Worm (Caenorhabditis elegans) whole organism, young adult: Measurements from ENCODE around the gene EEED8.2.

Experiments
- B0336.3 ChIP-seq: fragments of 200-800 bp; sonication (Bioruptor generic); IDR thresholded peaks from 2 replicates; pipeline ENCODE4 v1.3.6; 2022; ENCODE audit warnings: missing genetic modification characterization, missing compliant biosample characterization
- F10E7.11 ChIP-seq: sonication (generic microtip); optimal IDR thresholded peaks from 2 replicates; lab custom pipeline; 2017; ENCODE audit warnings: mild to moderate bottlenecking, missing genetic modification characterization, moderate library complexity, missing compliant biosample characterization
- F33H1.4 ChIP-seq: fragments of 200-800 bp; sonication (Bioruptor generic); IDR thresholded peaks from 2 replicates; pipeline ENCODE4 v1.3.6; 2022; ENCODE audit warnings: missing genetic modification reagents, missing genetic modification characterization, missing compliant biosample characterization
- F49E8.2 ChIP-seq: sonication (generic microtip); optimal IDR thresholded peaks from 3 replicates; lab custom pipeline; 2017; ENCODE audit warnings: missing genetic modification characterization, mild to moderate bottlenecking, missing compliant biosample characterization, antibody characterized with exemption, moderate library complexity; ENCODE audit not compliant: insufficient read depth
- F57A8.1 ChIP-seq: fragments of 200-800 bp; sonication (Bioruptor generic); optimal IDR thresholded peaks from 2 replicates; lab custom pipeline; 2018; ENCODE audit warnings: mild to moderate bottlenecking, missing genetic modification characterization, moderate library complexity, missing compliant biosample characterization
- Y53G8AR.9 ChIP-seq: fragments of 200-800 bp; sonication (Bioruptor generic); conservative IDR thresholded peaks from 2 replicates; pipeline ENCODE4 v1.3.6; 2022; ENCODE audit warnings: missing genetic modification reagents, missing genetic modification characterization, missing compliant biosample characterization
- Y95B8A.8 ChIP-seq: fragments of 200-800 bp; sonication (Bioruptor generic); IDR thresholded peaks from 2 replicates; pipeline ENCODE4 v1.3.6; 2022; ENCODE audit warnings: missing genetic modification reagents, missing genetic modification characterization, missing compliant biosample characterization
- ZK185.1 ChIP-seq: sonication (generic microtip); optimal IDR thresholded peaks from 2 replicates; lab custom pipeline; 2016; ENCODE audit warnings: mild to moderate bottlenecking, missing genetic modification characterization, missing compliant biosample characterization; ENCODE audit not compliant: poor library complexity, severe bottlenecking
- athp-1 ChIP-seq: sonication (generic microtip); optimal IDR thresholded peaks from 2 replicates; lab custom pipeline; 2017; ENCODE audit warnings: mild to moderate bottlenecking, missing genetic modification characterization, missing compliant biosample characterization
- attf-6 ChIP-seq: fragments of 200-800 bp; sonication (Bioruptor generic); IDR thresholded peaks from 2 replicates; pipeline ENCODE4 v1.3.6; 2022; ENCODE audit warnings: missing genetic modification reagents, missing genetic modification characterization, missing compliant biosample characterization
- ceh-100 ChIP-seq: fragments of 200-800 bp; sonication (Bioruptor generic); IDR thresholded peaks from 2 replicates; pipeline ENCODE4 v1.3.6; 2022; ENCODE audit warnings: missing genetic modification reagents, missing genetic modification characterization, missing compliant biosample characterization
- ceh-27 ChIP-seq: fragments of 200-800 bp; sonication (Bioruptor generic); optimal IDR thresholded peaks from 2 replicates; lab custom pipeline; 2018; ENCODE audit warnings: mild to moderate bottlenecking, missing genetic modification characterization, moderate library complexity, missing compliant biosample characterization
- ceh-79 ChIP-seq: sonication (generic microtip); optimal IDR thresholded peaks from 2 replicates; lab custom pipeline; 2017; ENCODE audit warnings: mild to moderate bottlenecking, missing genetic modification characterization, missing compliant biosample characterization
- die-1 ChIP-seq: sonication (generic microtip); optimal IDR thresholded peaks from 2 replicates; lab custom pipeline; 2016; ENCODE audit warnings: missing genotype, mild to moderate bottlenecking, missing genetic modification characterization, missing compliant biosample characterization
- dpff-1 ChIP-seq: sonication (generic microtip); optimal IDR thresholded peaks from 2 replicates; lab custom pipeline; 2017; ENCODE audit warnings: mild to moderate bottlenecking, missing genetic modification characterization, missing compliant biosample characterization
- efl-1 ChIP-seq: fragments of 150-350 bp; optimal IDR thresholded peaks from 2 replicates; lab custom pipeline; 2014; ENCODE audit warnings: missing biosample characterization, missing genetic modification reagents, missing genetic modification characterization
- egrh-3 ChIP-seq: fragments of 200-800 bp; sonication (Bioruptor generic); IDR thresholded peaks from 2 replicates; pipeline ENCODE4 v1.3.6; 2022; ENCODE audit warnings: missing genetic modification reagents, missing genetic modification characterization, missing compliant biosample characterization
- ets-4 ChIP-seq: fragments of 200-800 bp; sonication (Bioruptor generic); optimal IDR thresholded peaks from 2 replicates; lab custom pipeline; 2018; ENCODE audit warnings: mild to moderate bottlenecking, missing genetic modification characterization, missing compliant biosample characterization
- fkh-3 ChIP-seq: sonication (generic microtip); optimal IDR thresholded peaks from 2 replicates; lab custom pipeline; 2016; ENCODE audit warnings: mild to moderate bottlenecking, missing genetic modification characterization, missing compliant biosample characterization
- him-1 ChIP-seq: sonication (generic microtip); optimal IDR thresholded peaks from 2 replicates; lab custom pipeline; 2016; ENCODE audit warnings: missing genotype, missing genetic modification reagents, missing genetic modification characterization, missing compliant biosample characterization
- hsf-1 ChIP-seq: fragments of 200-800 bp; sonication (Bioruptor generic); IDR thresholded peaks from 2 replicates; pipeline ENCODE4 v1.3.6; 2022; ENCODE audit warnings: missing genetic modification reagents, missing genetic modification characterization, missing compliant biosample characterization
- lag-1 ChIP-seq: fragments of 200-800 bp; sonication (Bioruptor generic); IDR thresholded peaks from 2 replicates; pipeline ENCODE4 v1.3.6; 2022; ENCODE audit warnings: missing genetic modification reagents, missing genetic modification characterization, missing compliant biosample characterization
- let-607 ChIP-seq, 2 experiments: fragments of 200-800 bp in 1 of 2; sonication (Bioruptor generic) in 1 of 2; sonication (generic microtip) in 1 of 2; optimal IDR thresholded peaks; 2 replicates each; lab custom pipeline; 2016 to 2018; ENCODE audit warnings: mild to moderate bottlenecking in 2 of 2, missing compliant biosample characterization in 2 of 2, missing genetic modification characterization in 2 of 2, moderate library complexity in 2 of 2, missing genotype in 1 of 2
- lin-35 ChIP-seq, 3 experiments: fragments of 150-350 bp in 2 of 3; sonication (generic microtip) in 1 of 3; optimal IDR thresholded peaks; 2 replicates each; lab custom pipeline; 2014 to 2018; ENCODE audit warnings: missing biosample characterization in 3 of 3, missing genetic modification characterization in 3 of 3, missing genetic modification reagents in 3 of 3
- lin-54 ChIP-seq: fragments of 200-800 bp; sonication (Bioruptor generic); optimal IDR thresholded peaks from 2 replicates; lab custom pipeline; 2018; ENCODE audit warnings: mild to moderate bottlenecking, missing genetic modification characterization, missing compliant biosample characterization
- lsl-1 ChIP-seq: fragments of 200-800 bp; sonication (Bioruptor generic); optimal IDR thresholded peaks from 2 replicates; lab custom pipeline; 2018; ENCODE audit warnings: mild to moderate bottlenecking, missing genetic modification characterization, moderate library complexity, missing compliant biosample characterization
- lsy-27 ChIP-seq: sonication (generic microtip); optimal IDR thresholded peaks from 2 replicates; lab custom pipeline; 2017; ENCODE audit warnings: missing genetic modification characterization, mild to moderate bottlenecking, missing compliant biosample characterization, antibody characterized with exemption, missing genotype, borderline replicate concordance; ENCODE audit not compliant: insufficient read depth
- madf-3 ChIP-seq: fragments of 200-800 bp; sonication (Bioruptor generic); IDR thresholded peaks from 2 replicates; pipeline ENCODE4 v1.3.6; 2022; ENCODE audit warnings: missing genetic modification reagents, missing genetic modification characterization, missing compliant biosample characterization
- madf-6 ChIP-seq: fragments of 200-800 bp; sonication (Bioruptor generic); IDR thresholded peaks from 2 replicates; pipeline ENCODE4 v1.3.6; 2022; ENCODE audit warnings: missing genetic modification reagents, missing genetic modification characterization, missing compliant biosample characterization
- mcd-1 ChIP-seq: fragments of 200-800 bp; sonication (Bioruptor generic); IDR thresholded peaks from 2 replicates; pipeline ENCODE4 v1.3.6; 2022; ENCODE audit warnings: missing genetic modification reagents, missing genetic modification characterization, missing compliant biosample characterization
- nfya-1 ChIP-seq: sonication (generic microtip); optimal IDR thresholded peaks from 2 replicates; lab custom pipeline; 2017; ENCODE audit warnings: antibody characterized with exemption, missing compliant biosample characterization, missing genetic modification characterization, borderline replicate concordance; ENCODE audit not compliant: insufficient read depth
- nfyb-1 ChIP-seq: fragments of 200-800 bp; sonication (Bioruptor generic); IDR thresholded peaks from 2 replicates; pipeline ENCODE4 v1.3.6; 2022; ENCODE audit warnings: missing genetic modification reagents, missing genetic modification characterization, missing compliant biosample characterization
- pha-4 ChIP-seq: fragments of 150-350 bp; sonication (generic microtip); optimal IDR thresholded peaks from 2 replicates; lab custom pipeline; 2014; ENCODE audit warnings: missing biosample characterization, missing genetic modification reagents, missing genetic modification characterization
- rcor-1 ChIP-seq: fragments of 200-800 bp; sonication (Bioruptor generic); IDR thresholded peaks from 2 replicates; pipeline ENCODE4 v1.3.6; 2022; ENCODE audit warnings: missing genetic modification reagents, missing genetic modification characterization, missing compliant biosample characterization
- rec-8 ChIP-seq, 2 experiments: sonication (generic microtip); optimal IDR thresholded peaks; 2 replicates each; lab custom pipeline; 2016; ENCODE audit warnings: mild to moderate bottlenecking in 2 of 2, missing genetic modification characterization in 2 of 2, missing genetic modification reagents in 2 of 2, missing genotype in 2 of 2, missing biosample characterization in 1 of 2, missing compliant biosample characterization in 1 of 2, moderate library complexity in 1 of 2
- repo-1 ChIP-seq: sonication (generic microtip); optimal IDR thresholded peaks from 2 replicates; lab custom pipeline; 2017; ENCODE audit warnings: mild to moderate bottlenecking, missing genetic modification characterization, missing compliant biosample characterization
- sdz-38 ChIP-seq: sonication (generic microtip); optimal IDR thresholded peaks from 2 replicates; lab custom pipeline; 2016; ENCODE audit warnings: missing genotype, missing genetic modification characterization, missing compliant biosample characterization
- tbp1 ChIP-seq: fragments of 200-800 bp; sonication (Bioruptor generic); optimal IDR thresholded peaks from 2 replicates; lab custom pipeline; 2018; ENCODE audit warnings: mild to moderate bottlenecking, missing genetic modification characterization, missing compliant biosample characterization
- xnd-1 ChIP-seq: sonication (generic microtip); optimal IDR thresholded peaks from 2 replicates; lab custom pipeline; 2016; ENCODE audit warnings: missing genotype, missing genetic modification reagents, missing genetic modification characterization, missing compliant biosample characterization
- zim-3 ChIP-seq: sonication (generic microtip); optimal IDR thresholded peaks from 2 replicates; lab custom pipeline; 2017; ENCODE audit warnings: mild to moderate bottlenecking, missing genetic modification characterization, moderate library complexity, missing compliant biosample characterization
- ztf-18 ChIP-seq: sonication (generic microtip); optimal IDR thresholded peaks from 2 replicates; lab custom pipeline; 2016; ENCODE audit warnings: missing genotype, mild to moderate bottlenecking, missing genetic modification characterization, missing compliant biosample characterization

Gene EEED8.2

ce11 chrII:5387217-5387616 lies 29.3 kb upstream of the EEED8.2 start, which contains the start of gene ccpp-6:
TSS of gene ccpp-6 (minus strand) at chrII:5387317.
- TF ChIP-seq madf-6 (GFP tag; lab: Robert Waterston, UW) = no peak
- TF ChIP-seq Y95B8A.8 (GFP tag; lab: Robert Waterston, UW) = peak; percentile 36; the same call in 1 of the 2 replicates
- TF ChIP-seq B0336.3 (GFP tag; lab: Robert Waterston, UW) = peak; percentile 40; the same call in 1 of the 2 replicates
- TF ChIP-seq him-1 = peak; percentile 23
- TF ChIP-seq F33H1.4 (GFP tag; lab: Robert Waterston, UW) = no peak
- no peak for TF ChIP-seq lag-1 (GFP tag; lab: Robert Waterston, UW)
- 0 out of 2 replicates have a peak, but pooled peaks have one; percentile 42 for TF ChIP-seq madf-3 (GFP tag; lab: Robert Waterston, UW)
- TF ChIP-seq dpff-1 (tag; lab: Kevin White, UChicago) = no peak
- 0 out of 2 replicates have a peak, but pooled peaks have one; percentile 11 for TF ChIP-seq Y53G8AR.9 (GFP tag; lab: Robert Waterston, UW)
- TF ChIP-seq hsf-1 (GFP tag; lab: Robert Waterston, UW) = 0 out of 2 replicates have a peak, but pooled peaks have one; percentile 22
- TF ChIP-seq rec-8 (tag; optimal IDR thresholded peaks at IDR 0.05; lab: Kevin White, UChicago) = no peak
- no peak for TF ChIP-seq lin-54 (GFP tag; lab: Kevin White, UChicago)
- no peak for TF ChIP-seq egrh-3

DNA sequence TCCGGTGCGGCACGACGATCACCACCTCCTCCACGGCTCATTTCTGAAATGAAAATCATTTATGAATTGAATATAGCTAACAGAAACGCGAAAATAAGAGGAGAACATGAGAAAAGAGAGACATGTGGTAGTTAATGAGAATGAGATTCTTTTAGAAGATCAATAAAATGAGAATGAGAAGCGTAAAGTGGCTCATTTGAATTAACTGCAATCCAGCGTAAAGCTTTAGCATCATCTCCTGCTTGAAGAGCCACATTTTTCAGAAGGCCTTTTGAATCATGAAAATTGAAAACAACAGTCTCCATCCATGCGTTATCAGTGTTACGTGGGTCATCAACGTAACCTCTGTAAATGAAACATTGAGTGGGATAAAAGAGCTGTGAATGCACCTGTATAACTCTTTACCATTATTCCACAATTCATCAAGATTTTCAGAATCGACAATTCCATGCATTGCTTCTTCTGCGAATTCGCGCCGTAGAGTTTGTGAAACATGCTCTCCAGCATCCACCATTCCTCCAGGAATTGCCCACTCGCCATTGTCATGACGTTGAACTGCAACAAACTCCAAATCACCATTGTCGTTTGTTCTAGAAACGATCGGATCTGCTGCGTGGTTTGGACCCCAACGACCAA lies 27.6 kb upstream of the EEED8.2 start, which contains the start of gene rsp-4:
Gene rsp-4 (minus strand): TSS at position 51 of the 636 bp plus-strand sequence.
- 0 out of 2 replicates have a peak, but pooled peaks have one; percentile 36 for TF ChIP-seq nfyb-1 (GFP tag; lab: Robert Waterston, UW)
- TF ChIP-seq xnd-1 = no peak

- TF ChIP-seq repo-1 (tag; lab: Kevin White, UChicago) (peak; percentile 58), ceh-100 (GFP tag; lab: Robert Waterston, UW) (peak; percentile 60; the same call in 1 of the 2 replicates), ZK185.1 (tag; lab: Kevin White, UChicago) (peak; percentile 74), athp-1 (peak; percentile 38), Y95B8A.8 (GFP tag; lab: Robert Waterston, UW) (0 out of 2 replicates have a peak, but pooled peaks have one; percentile 51), madf-6 (GFP tag; lab: Robert Waterston, UW) (peak; percentile 73), lsl-1 (GFP tag; lab: Kevin White, UChicago) (peak; percentile 46), efl-1 (GFP tag; lab: Kevin White, UChicago) (peak; percentile 85), tbp1 (GFP tag; lab: Kevin White, UChicago) (peak; percentile 56), sdz-38 (tag; lab: Kevin White, UChicago) (no peak), die-1 (tag; lab: Kevin White, UChicago) (no peak), F10E7.11 (no peak), fkh-3 (tag; lab: Kevin White, UChicago) (no peak), ceh-27 (GFP tag; lab: Kevin White, UChicago) (peak; percentile 46), hsf-1 (GFP tag; lab: Robert Waterston, UW) (peak; percentile 53; the same call in 1 of the 2 replicates), attf-6 (peak; percentile 38; the same call in 1 of the 2 replicates), let-607 (tag; optimal IDR thresholded peaks at IDR 0.05; lab: Kevin White, UChicago) (peak in 1 of 2 experiments; percentile 52), F57A8.1 (GFP tag; lab: Kevin White, UChicago) (peak; percentile 14), mcd-1 (GFP tag; lab: Robert Waterston, UW) (peak; percentile 79), F49E8.2 (tag; lab: Kevin White, UChicago) (peak; percentile 30), ceh-79 (no peak), rcor-1 (GFP tag; lab: Robert Waterston, UW) (peak; percentile 79), F33H1.4 (GFP tag; lab: Robert Waterston, UW) (peak; percentile 58), lin-35 (GFP tag; optimal IDR thresholded peaks at IDR 0.05; lab: Kevin White, UChicago) (peak; percentile 63 to 96 (median 83)), madf-3 (GFP tag; lab: Robert Waterston, UW) (peak; percentile 75; the same call in 1 of the 2 replicates), lsy-27 (no peak), ztf-18 (tag; lab: Kevin White, UChicago) (peak; percentile 95), nfya-1 (tag; lab: Kevin White, UChicago) (no peak), him-1 (no peak), ets-4 (no peak), pha-4 (tag; lab: Kevin White, UChicago) (peak; percentile 50), zim-3 (tag; lab: Kevin White, UChicago) (no peak)
Measured at ce11 chrII:5389831-5390323, 26.6 kb upstream of the EEED8.2 start, which contains the start of gene ndx-6. TSS of gene ndx-6 (minus strand) at chrII:5389881.
